Worm (Caenorhabditis elegans): ENCODE measurements around the gene cnc-10.
A peak's percentile ranks its signal among the peaks of the same experiment; 100 is the strongest.

cnc-10 gene

DNA sequence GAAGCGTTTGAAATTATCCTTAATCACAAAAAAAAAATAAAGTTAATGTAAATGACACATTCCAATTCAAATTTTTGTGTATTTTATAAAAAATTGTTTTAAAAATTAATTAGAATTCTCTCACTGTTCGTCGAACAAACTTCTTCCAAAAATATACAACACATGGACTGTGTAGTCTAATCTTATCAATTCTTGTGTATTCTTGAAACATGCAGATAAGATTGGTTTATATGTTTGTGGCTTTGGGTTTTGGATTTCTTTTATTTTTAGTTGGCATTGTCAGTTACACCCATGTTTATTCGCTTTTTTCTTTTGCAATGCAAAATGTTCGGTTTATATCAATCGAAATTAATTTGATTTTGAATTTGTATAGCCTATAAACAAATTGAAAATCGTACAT is 37.4 kb downstream of the cnc-10 start:
- TF ChIP-seq unc-130 (GFP tag; optimal IDR thresholded peaks at IDR 0.05) (no peak), F10B5.3 (tag; optimal IDR thresholded peaks at IDR 0.05) (no peak), ZK337.2 (GFP tag; IDR thresholded peaks at IDR 0.05) (no peak), lsy-2 (tag; optimal IDR thresholded peaks at IDR 0.05) (no peak), nhr-28 (tag; optimal IDR thresholded peaks at IDR 0.05) (peak; percentile 54), unc-62 (GFP tag; optimal IDR thresholded peaks at IDR 0.05 in 1 of 2) (no peak), unc-62 (tag; optimal IDR thresholded peaks at IDR 0.05) (no peak), dve-1 (tag; optimal IDR thresholded peaks at IDR 0.05; ENCODE audit: insufficient read depth) (no peak), lim-7 (GFP tag; IDR thresholded peaks at IDR 0.05) (no peak)

ce11 chrV:11220936-11221335 is 37.9 kb downstream of the cnc-10 start, which contains the start of gene T19B10.2:
T19B10.2 (plus strand) TSS chrV:11221302.
- TF ChIP-seq vab-7 (GFP tag; IDR thresholded peaks at IDR 0.05) (no peak), egl-43 (GFP tag; IDR thresholded peaks at IDR 0.05) (no peak), lin-38 (GFP tag; IDR thresholded peaks at IDR 0.05) (no peak), snpc-1.2 (GFP tag; IDR thresholded peaks at IDR 0.05) (no peak), lin-15B (tag; optimal IDR thresholded peaks at IDR 0.05) (no peak), dmd-8 (GFP tag; IDR thresholded peaks at IDR 0.05) (no peak), gei-8 (GFP tag; optimal IDR thresholded peaks at IDR 0.05) (no peak), php-3 (GFP tag; IDR thresholded peaks at IDR 0.05) (no peak), ZK337.2 (GFP tag; IDR thresholded peaks at IDR 0.05) (no peak), duxl-1 (tag; optimal IDR thresholded peaks at IDR 0.05; ENCODE audit: poor library complexity) (no peak), daf-19 (GFP tag; conservative IDR thresholded peaks at IDR 0.05) (no peak), ceh-44 (GFP tag; IDR thresholded peaks at IDR 0.05) (no peak), nhr-111 (GFP tag; optimal IDR thresholded peaks at IDR 0.05) (no peak), egl-27 (tag; optimal IDR thresholded peaks at IDR 0.05) (no peak), mes-2 (tag; optimal IDR thresholded peaks at IDR 0.05; ENCODE audit: poor library complexity, severe bottlenecking) (no peak)

DNA sequence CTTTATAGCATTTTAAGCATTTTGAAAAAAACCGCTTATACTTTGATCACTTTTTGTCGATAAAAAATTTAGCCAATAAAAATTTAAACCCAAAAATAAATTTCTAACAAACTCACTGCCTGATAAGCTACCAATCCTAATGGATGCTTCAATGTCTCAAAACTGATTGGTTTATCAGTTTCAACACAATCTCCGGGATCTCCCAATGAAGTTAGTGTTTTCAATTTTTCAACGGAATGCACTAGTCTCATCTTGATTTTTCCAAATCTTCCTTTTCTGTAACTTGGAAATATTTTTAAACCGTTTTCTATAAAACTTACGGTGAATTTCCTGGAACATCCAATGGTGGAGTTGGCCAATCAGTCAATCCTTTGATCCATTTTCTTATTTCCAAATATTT is 40.7 kb downstream of the cnc-10 start:
- TF ChIP-seq vab-7 (GFP tag; IDR thresholded peaks at IDR 0.05) (no peak), unc-62 (GFP tag; optimal IDR thresholded peaks at IDR 0.05 in 1 of 2) (peak in 1 of 2 experiments; percentile 91), unc-62 (tag; optimal IDR thresholded peaks at IDR 0.05) (no peak)

DNA sequence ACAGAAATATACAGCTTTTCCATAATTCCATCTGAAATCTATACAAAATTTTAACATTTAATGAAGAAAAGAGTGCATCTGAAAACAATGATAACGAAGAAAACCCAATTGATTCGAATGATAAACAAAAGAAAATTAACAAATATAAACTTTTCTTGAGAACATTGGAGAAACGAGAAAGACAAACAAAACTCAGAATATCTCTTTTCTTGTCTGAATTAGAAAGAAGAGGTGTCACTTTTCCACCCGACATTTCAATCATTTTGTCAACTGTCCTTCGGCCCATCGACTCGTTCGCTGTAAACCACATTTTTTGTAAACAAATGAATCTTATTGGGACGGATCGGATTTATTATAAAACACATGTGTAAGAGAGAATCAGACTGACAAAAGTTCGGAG is 43.0 kb downstream of the cnc-10 start, which contains the start of gene bgal-1:
Gene bgal-1, minus strand, starts transcription at position 38 of the 400 bp plus-strand sequence.
- peak; percentile 4 for TF ChIP-seq F10B5.3 (tag; optimal IDR thresholded peaks at IDR 0.05)
- no peak for TF ChIP-seq attf-4 (tag; optimal IDR thresholded peaks at IDR 0.05)
- peak; percentile 6; the same call in 1 of the 2 replicates for TF ChIP-seq pha-4 (GFP tag; IDR thresholded peaks at IDR 0.05)
- no peak for TF ChIP-seq pha-4 (tag; optimal IDR thresholded peaks at IDR 0.05)
- TF ChIP-seq F44E2.7 (GFP tag; IDR thresholded peaks at IDR 0.05) = no peak
- TF ChIP-seq Y48G9A.11 (GFP tag; IDR thresholded peaks at IDR 0.05) = no peak
- TF ChIP-seq lin-39 (tag; optimal IDR thresholded peaks at IDR 0.05) = no peak
- no peak for TF ChIP-seq zfp-3 (GFP tag; conservative IDR thresholded peaks at IDR 0.05)
- TF ChIP-seq spr-1 (tag; optimal IDR thresholded peaks at IDR 0.05) = no peak
- no peak for TF ChIP-seq lin-1 (GFP tag; IDR thresholded peaks at IDR 0.05)
- TF ChIP-seq nhr-48 (tag; optimal IDR thresholded peaks at IDR 0.05) = no peak
- no peak for TF ChIP-seq aha-1 (tag)
- peak in 1 of 2 experiments; percentile 72 for TF ChIP-seq daf-16 (GFP tag; optimal IDR thresholded peaks at IDR 0.05)
- TF ChIP-seq daf-16 (tag; optimal IDR thresholded peaks at IDR 0.05) = peak; percentile 28
- peak; percentile 92 for TF ChIP-seq ama-1 (optimal IDR thresholded peaks at IDR 0.05)
- no peak for TF ChIP-seq ceh-82 (tag; optimal IDR thresholded peaks at IDR 0.05)
- TF ChIP-seq ztf-7 (tag; optimal IDR thresholded peaks at IDR 0.05) = no peak
- TF ChIP-seq gei-8 (GFP tag; optimal IDR thresholded peaks at IDR 0.05) = no peak
- peak; percentile 53 for TF ChIP-seq mep-1 (tag; optimal IDR thresholded peaks at IDR 0.05)
- peak; percentile 13 for TF ChIP-seq hlh-11 (tag; optimal IDR thresholded peaks at IDR 0.05)
- peak; percentile 43 for TF ChIP-seq dve-1 (tag; optimal IDR thresholded peaks at IDR 0.05; ENCODE audit: insufficient read depth)
- TF ChIP-seq mdt-29 (GFP tag; IDR thresholded peaks at IDR 0.05) = no peak
- peak in 1 of 2 experiments; percentile 55 for TF ChIP-seq lsy-2 (tag; optimal IDR thresholded peaks at IDR 0.05)
- TF ChIP-seq zag-1 (tag; optimal IDR thresholded peaks at IDR 0.05) = no peak
- no peak for TF ChIP-seq tag-97 (GFP tag; IDR thresholded peaks at IDR 0.05)
- TF ChIP-seq mdl-1 (tag; optimal IDR thresholded peaks at IDR 0.05) = no peak
- peak; percentile 4 for TF ChIP-seq hlh-30 (tag; optimal IDR thresholded peaks at IDR 0.05; ENCODE audit: insufficient read depth)
- no peak for TF ChIP-seq egl-43 (GFP tag; IDR thresholded peaks at IDR 0.05)
